Worm (Caenorhabditis elegans): ENCODE results near the gene F45D3.2.

ce11 chrV:12552671-12553212 is 11.9 kb downstream of the F45D3.2 start, which contains the start of gene F45D3.4:
- TF ChIP-seq ztf-29 (GFP tag; IDR thresholded peaks at IDR 0.05) (no peak), flt-1 (GFP tag; IDR thresholded peaks at IDR 0.05) (no peak), tab-1 (GFP tag; IDR thresholded peaks at IDR 0.05) (no peak), med-1 (GFP tag; optimal IDR thresholded peaks at IDR 0.05; ENCODE audit: insufficient read depth) (no peak), T22C8.4 (GFP tag; IDR thresholded peaks at IDR 0.05) (no peak), ztf-23 (GFP tag; IDR thresholded peaks at IDR 0.05) (no peak), klf-2 (GFP tag; conservative IDR thresholded peaks at IDR 0.05) (no peak), cog-1 (tag; optimal IDR thresholded peaks at IDR 0.05) (no peak)

Data from whole organism, midembryonic.